Fruit fly (Drosophila melanogaster): Measurements from ENCODE around the gene acs.

DNA sequence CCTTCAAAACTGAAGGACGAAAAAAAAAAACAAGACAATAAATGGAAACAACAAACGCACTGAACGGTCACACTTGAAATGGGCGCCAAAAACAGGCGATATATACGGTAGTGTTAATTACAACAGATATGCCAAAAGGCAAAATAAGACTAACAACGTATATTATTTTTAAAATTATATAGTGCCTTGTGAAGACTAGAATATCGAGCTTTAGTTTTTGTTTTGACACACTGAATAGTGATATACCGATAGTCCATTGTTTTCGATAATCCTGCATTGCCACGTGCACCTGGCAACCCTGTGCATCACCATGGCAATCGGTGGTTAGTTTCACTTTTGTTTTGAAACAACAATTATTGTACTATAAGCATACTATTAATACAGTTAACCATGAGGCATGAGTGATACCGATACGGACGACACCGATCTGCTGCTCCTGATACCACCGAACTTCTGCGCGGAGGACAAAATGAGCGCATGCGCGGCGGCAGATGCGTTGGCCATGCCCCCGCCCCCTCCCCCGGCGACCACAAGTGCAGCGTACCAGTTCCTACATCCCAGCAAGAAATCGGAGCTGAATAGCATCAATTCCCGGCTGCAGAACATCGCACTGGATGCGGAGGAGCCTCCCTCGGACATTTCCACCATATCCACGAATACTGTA is 23.8 kb upstream of the acs start, which contains the start of the genes mu2 and Cnb:
- no peak for TF ChIP-seq Hnf4 (GFP tag; optimal IDR thresholded peaks at IDR 0.05)
- no peak for TF ChIP-seq lola (GFP tag; optimal IDR thresholded peaks at IDR 0.05)
- TF ChIP-seq h (GFP tag; optimal IDR thresholded peaks at IDR 0.05): no peak
- no peak for TF ChIP-seq dmrt93B (GFP tag; optimal IDR thresholded peaks at IDR 0.05)
- TF ChIP-seq Myc (optimal IDR thresholded peaks at IDR 0.05): no peak
- TF ChIP-seq woc (GFP tag; optimal IDR thresholded peaks at IDR 0.05): no peak
- no peak for TF ChIP-seq fru (GFP tag; optimal IDR thresholded peaks at IDR 0.05)
- no peak for TF ChIP-seq CG32264 (GFP tag; optimal IDR thresholded peaks at IDR 0.05)
- no peak for TF ChIP-seq Abd-B (GFP tag; optimal IDR thresholded peaks at IDR 0.05)
- TF ChIP-seq psq (GFP tag; optimal IDR thresholded peaks at IDR 0.05): peak; percentile 23

All from whole organism, wandering third instar larva.